Worm (Caenorhabditis elegans): ENCODE data around the gene arrd-24.
A peak's percentile ranks its signal among the peaks of the same experiment; 100 is the strongest.

arrd-24 gene

ce11 chrX:13945090-13945489, 35.2 kb downstream of the arrd-24 start:
- no peak for TF ChIP-seq nhr-12 (tag; optimal IDR thresholded peaks at IDR 0.05)
- no peak for TF ChIP-seq snpc-4 (tag; optimal IDR thresholded peaks at IDR 0.05)
- TF ChIP-seq sma-9 (GFP tag; optimal IDR thresholded peaks at IDR 0.05) = no peak
- no peak for TF ChIP-seq sma-9 (tag; optimal IDR thresholded peaks at IDR 0.05)

ce11 chrX:13944184-13944583, 36.1 kb downstream of the arrd-24 start:
- TF ChIP-seq ama-1 (optimal IDR thresholded peaks at IDR 0.05) (no peak), unc-62 (GFP tag; optimal IDR thresholded peaks at IDR 0.05) (no peak), snpc-4 (tag; optimal IDR thresholded peaks at IDR 0.05) (no peak), crh-2 (tag; optimal IDR thresholded peaks at IDR 0.05) (no peak), lin-11 (tag; optimal IDR thresholded peaks at IDR 0.05) (no peak), nhr-6 (tag; optimal IDR thresholded peaks at IDR 0.05) (no peak)

DNA sequence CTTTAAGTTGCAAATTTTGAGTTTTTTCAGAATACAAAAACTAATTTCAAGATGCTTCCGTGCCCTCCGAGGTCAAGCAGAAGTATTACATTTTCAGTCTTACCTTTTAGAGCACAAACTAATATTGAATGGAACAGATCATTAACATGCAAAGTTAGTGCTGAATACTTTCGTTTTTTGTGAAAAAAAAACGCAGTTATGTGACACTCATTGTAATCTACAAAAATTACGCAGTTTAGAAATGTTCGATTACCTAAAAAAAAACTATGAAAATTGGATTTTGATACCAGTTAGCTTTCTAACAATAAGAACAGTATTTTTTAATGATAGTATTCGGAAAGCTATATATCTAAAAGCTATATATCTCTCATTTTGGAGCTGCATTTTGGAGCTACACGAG, 38.5 kb downstream of the arrd-24 start:
- no peak for TF ChIP-seq lsy-2 (tag; optimal IDR thresholded peaks at IDR 0.05)
- no peak for TF ChIP-seq skn-1 (tag; optimal IDR thresholded peaks at IDR 0.05)
- TF ChIP-seq elt-1 (tag; optimal IDR thresholded peaks at IDR 0.05) = no peak
- TF ChIP-seq ama-1 (optimal IDR thresholded peaks at IDR 0.05) = no peak
- TF ChIP-seq gmeb-1 (tag; optimal IDR thresholded peaks at IDR 0.05) = no peak
- TF ChIP-seq nhr-237 (tag; optimal IDR thresholded peaks at IDR 0.05) = no peak
- TF ChIP-seq sem-4 (tag; optimal IDR thresholded peaks at IDR 0.05) = no peak
- TF ChIP-seq unc-62 (GFP tag; optimal IDR thresholded peaks at IDR 0.05) = no peak
- no peak for TF ChIP-seq nhr-23 (tag; optimal IDR thresholded peaks at IDR 0.05)
- TF ChIP-seq zag-1 (tag; optimal IDR thresholded peaks at IDR 0.05) = no peak
- TF ChIP-seq R02D3.7 (tag; optimal IDR thresholded peaks at IDR 0.05) = no peak
- no peak for TF ChIP-seq C34F6.9 (tag; optimal IDR thresholded peaks at IDR 0.05)
- no peak for TF ChIP-seq ztf-4 (tag; optimal IDR thresholded peaks at IDR 0.05)
- TF ChIP-seq lin-11 (tag; optimal IDR thresholded peaks at IDR 0.05) = no peak
- TF ChIP-seq Y55F3AM.14 (GFP tag; optimal IDR thresholded peaks at IDR 0.05) = no peak
- TF ChIP-seq nhr-25 (tag; optimal IDR thresholded peaks at IDR 0.05) = no peak
- no peak for TF ChIP-seq nhr-11 (tag; optimal IDR thresholded peaks at IDR 0.05)
- TF ChIP-seq dmd-4 (tag; optimal IDR thresholded peaks at IDR 0.05) = no peak

ce11 chrX:13941296-13941695, 39.0 kb downstream of the arrd-24 start:
- TF ChIP-seq sma-3 (GFP tag; optimal IDR thresholded peaks at IDR 0.05) (peak; percentile 62), mbf-1 (tag; optimal IDR thresholded peaks at IDR 0.05) (no peak), nhr-21 (tag; optimal IDR thresholded peaks at IDR 0.05) (peak; percentile 83), nhr-6 (tag; optimal IDR thresholded peaks at IDR 0.05) (no peak), peb-1 (tag; optimal IDR thresholded peaks at IDR 0.05) (no peak), unc-55 (GFP tag; optimal IDR thresholded peaks at IDR 0.05) (no peak), sem-4 (tag; optimal IDR thresholded peaks at IDR 0.05) (peak; percentile 38), nhr-11 (tag; optimal IDR thresholded peaks at IDR 0.05) (no peak), nhr-10 (tag; optimal IDR thresholded peaks at IDR 0.05) (no peak), elt-1 (tag; optimal IDR thresholded peaks at IDR 0.05) (no peak), nhr-237 (tag; optimal IDR thresholded peaks at IDR 0.05) (no peak), mab-5 (tag; optimal IDR thresholded peaks at IDR 0.05) (peak; percentile 41), ztf-4 (tag; optimal IDR thresholded peaks at IDR 0.05) (peak; percentile 37), sma-9 (GFP tag; optimal IDR thresholded peaks at IDR 0.05) (peak; percentile 48), sma-9 (tag; optimal IDR thresholded peaks at IDR 0.05) (no peak), lin-13 (GFP tag; optimal IDR thresholded peaks at IDR 0.05) (no peak), snpc-4 (tag; optimal IDR thresholded peaks at IDR 0.05) (no peak), nhr-77 (tag; optimal IDR thresholded peaks at IDR 0.05) (no peak), ztf-11 (tag; optimal IDR thresholded peaks at IDR 0.05) (no peak), nhr-12 (tag; optimal IDR thresholded peaks at IDR 0.05) (no peak), mdl-1 (tag; optimal IDR thresholded peaks at IDR 0.05) (no peak), ceh-82 (tag; optimal IDR thresholded peaks at IDR 0.05) (no peak), C34F6.9 (tag; optimal IDR thresholded peaks at IDR 0.05) (peak; percentile 9), fos-1 (tag; optimal IDR thresholded peaks at IDR 0.05) (peak; percentile 7), unc-39 (tag; optimal IDR thresholded peaks at IDR 0.05) (no peak), zag-1 (tag; optimal IDR thresholded peaks at IDR 0.05) (no peak), Y55F3AM.14 (GFP tag; optimal IDR thresholded peaks at IDR 0.05) (no peak), alr-1 (tag; optimal IDR thresholded peaks at IDR 0.05) (no peak), dmd-4 (tag; optimal IDR thresholded peaks at IDR 0.05) (no peak), ceh-16 (tag; optimal IDR thresholded peaks at IDR 0.05) (peak; percentile 67), egl-27 (tag; optimal IDR thresholded peaks at IDR 0.05) (no peak), nhr-129 (tag; optimal IDR thresholded peaks at IDR 0.05) (no peak), lin-39 (tag; optimal IDR thresholded peaks at IDR 0.05) (no peak), elt-3 (tag; optimal IDR thresholded peaks at IDR 0.05) (no peak), gmeb-1 (tag; optimal IDR thresholded peaks at IDR 0.05) (no peak), lsy-2 (tag; optimal IDR thresholded peaks at IDR 0.05) (peak in 1 of 2 experiments; percentile 27), crh-2 (tag; optimal IDR thresholded peaks at IDR 0.05) (no peak), ZK546.5 (tag; optimal IDR thresholded peaks at IDR 0.05) (no peak), unc-62 (GFP tag; optimal IDR thresholded peaks at IDR 0.05) (no peak), ztf-1 (GFP tag; conservative IDR thresholded peaks at IDR 0.05) (no peak), nhr-25 (tag; optimal IDR thresholded peaks at IDR 0.05) (peak; percentile 43), ama-1 (optimal IDR thresholded peaks at IDR 0.05) (no peak), skn-1 (tag; optimal IDR thresholded peaks at IDR 0.05) (no peak)

All from whole organism, L2 larva.